Fruit fly (Drosophila melanogaster) whole organism, wandering third instar larva: ENCODE data around the gene zormin.

Source experiments
- Abd-B ChIP-seq: fragments of >200 bp; optimal IDR thresholded peaks from 2 replicates; lab custom pipeline; 2017; ENCODE audit warnings: missing biosample characterization, missing genetic modification characterization
- CG32264 ChIP-seq: fragments of 200-800 bp; sonication (Bioruptor generic); optimal IDR thresholded peaks from 2 replicates; lab custom pipeline; 2016; ENCODE audit warnings: missing biosample characterization, missing genetic modification characterization
- CG9705 ChIP-seq: fragments of 200-800 bp; sonication (Bioruptor generic); optimal IDR thresholded peaks from 2 replicates; lab custom pipeline; 2018; ENCODE audit warnings: missing biosample characterization, mild to moderate bottlenecking, missing genetic modification characterization
- CrebA ChIP-seq: fragments of 200-800 bp; sonication (Bioruptor generic); optimal IDR thresholded peaks from 2 replicates; lab custom pipeline; 2016; ENCODE audit warnings: missing biosample characterization, mild to moderate bottlenecking, missing genetic modification characterization, borderline replicate concordance
- Dfd ChIP-seq: fragments of >200 bp; optimal IDR thresholded peaks from 2 replicates; lab custom pipeline; 2017; ENCODE audit warnings: missing biosample characterization, missing genetic modification characterization
- Dif ChIP-seq: fragments of 200-275, 200-300 bp; sonication (Bioruptor generic); optimal IDR thresholded peaks from 2 replicates; lab custom pipeline; 2018; ENCODE audit warnings: missing biosample characterization, missing genetic modification characterization; ENCODE audit not compliant: partially characterized antibody
- GATAd ChIP-seq: sonication (Bioruptor generic); optimal IDR thresholded peaks from 2 replicates; lab custom pipeline; 2016; ENCODE audit warnings: missing biosample characterization, missing genetic modification characterization
- HLH106 ChIP-seq: fragments of 200-800 bp; optimal IDR thresholded peaks from 3 replicates; lab custom pipeline; 2019; ENCODE audit warnings: missing biosample characterization, mild to moderate bottlenecking, missing genetic modification characterization, moderate library complexity
- Hnf4 ChIP-seq: fragments of 200-800 bp; sonication (Bioruptor generic); optimal IDR thresholded peaks from 2 replicates; lab custom pipeline; 2016; ENCODE audit warnings: missing biosample characterization, mild to moderate bottlenecking, missing genetic modification characterization
- Hr78 ChIP-seq: fragments of >200 bp; optimal IDR thresholded peaks from 2 replicates; lab custom pipeline; 2017; ENCODE audit warnings: missing biosample characterization, missing genetic modification characterization
- Hr83 ChIP-seq: fragments of 200-300 bp; sonication (Bioruptor generic); optimal IDR thresholded peaks from 2 replicates; lab custom pipeline; 2016; ENCODE audit warnings: missing biosample characterization, mild to moderate bottlenecking, missing genetic modification characterization, moderate library complexity; ENCODE audit not compliant: poor library complexity, severe bottlenecking
- Jra ChIP-seq: sonication (Bioruptor generic); optimal IDR thresholded peaks from 2 replicates; lab custom pipeline; 2016; ENCODE audit warnings: missing biosample characterization, missing genetic modification characterization
- Mio ChIP-seq: sonication (Bioruptor generic); optimal IDR thresholded peaks from 2 replicates; lab custom pipeline; 2016; ENCODE audit warnings: missing biosample characterization, missing genetic modification characterization
- Myc ChIP-seq: fragments of >200 bp; optimal IDR thresholded peaks from 2 replicates; lab custom pipeline; 2017
- N ChIP-seq: fragments of >200 bp; optimal IDR thresholded peaks from 2 replicates; lab custom pipeline; 2018; ENCODE audit warnings: missing biosample characterization, missing external identifiers, missing genetic modification characterization
- OdsH ChIP-seq: fragments of 200-800 bp; sonication (Bioruptor generic); optimal IDR thresholded peaks from 2 replicates; lab custom pipeline; 2016; ENCODE audit warnings: missing biosample characterization, mild to moderate bottlenecking, missing genetic modification characterization
- Rel ChIP-seq, 2 experiments: fragments of 200-800 bp; sonication (Bioruptor generic) in 1 of 2; optimal IDR thresholded peaks; 2 replicates in 1 of 2; 3 replicates in 1 of 2; lab custom pipeline; 2016 to 2019; ENCODE audit warnings: mild to moderate bottlenecking in 2 of 2, missing biosample characterization in 2 of 2, missing genetic modification characterization in 2 of 2, moderate library complexity in 1 of 2
- Sp1 ChIP-seq: fragments of 200-800 bp; sonication (Bioruptor generic); optimal IDR thresholded peaks from 3 replicates; lab custom pipeline; 2019; ENCODE audit warnings: missing biosample characterization, mild to moderate bottlenecking, missing genetic modification characterization, moderate library complexity
- Vsx2 ChIP-seq: fragments of 200-300, 225-300 bp; sonication (Bioruptor generic); optimal IDR thresholded peaks from 2 replicates; lab custom pipeline; 2018; ENCODE audit warnings: missing biosample characterization, missing genetic modification characterization; ENCODE audit not compliant: partially characterized antibody
- br ChIP-seq: fragments of 200-800 bp; sonication (Bioruptor generic); optimal IDR thresholded peaks from 2 replicates; lab custom pipeline; 2016; ENCODE audit warnings: missing biosample characterization, missing genetic modification characterization
- brk ChIP-seq: fragments of 200-800 bp; sonication (Bioruptor generic); optimal IDR thresholded peaks from 2 replicates; lab custom pipeline; 2016; ENCODE audit warnings: missing biosample characterization, mild to moderate bottlenecking, missing genetic modification characterization
- dl ChIP-seq, 2 experiments: fragments of 175-275, 200-275 bp in 1 of 2; fragments of 200-275 bp in 1 of 2; sonication (Bioruptor generic); optimal IDR thresholded peaks; lab custom pipeline; 2018; ENCODE audit warnings: mild to moderate bottlenecking in 2 of 2, missing biosample characterization in 2 of 2, missing genetic modification characterization in 2 of 2, moderate library complexity in 2 of 2; ENCODE audit not compliant: partially characterized antibody in 2 of 2, insufficient read depth in 1 of 2
- dmrt93B ChIP-seq: fragments of 200-800 bp; sonication (Bioruptor generic); optimal IDR thresholded peaks from 2 replicates; lab custom pipeline; 2018; ENCODE audit warnings: missing biosample characterization, mild to moderate bottlenecking, missing genetic modification characterization
- dsf ChIP-seq: sonication (Bioruptor generic); optimal IDR thresholded peaks from 2 replicates; lab custom pipeline; 2016; ENCODE audit warnings: missing biosample characterization, missing genetic modification characterization, borderline replicate concordance
- ey ChIP-seq: fragments of 200-800 bp; sonication (Bioruptor generic); optimal IDR thresholded peaks from 2 replicates; lab custom pipeline; 2016; ENCODE audit warnings: missing biosample characterization, missing genetic modification characterization
- foxo ChIP-seq, 2 experiments: fragments of 200-800 bp; sonication (Bioruptor generic); optimal IDR thresholded peaks; 2 replicates in 1 of 2; 3 replicates in 1 of 2; lab custom pipeline; 2016 to 2017; ENCODE audit warnings: missing biosample characterization in 2 of 2, missing genetic modification characterization in 2 of 2
- fru ChIP-seq: fragments of 200-800 bp; sonication (Bioruptor generic); optimal IDR thresholded peaks from 3 replicates; lab custom pipeline; 2016; ENCODE audit warnings: missing biosample characterization, mild to moderate bottlenecking, missing genetic modification characterization
- h ChIP-seq: fragments of 200-800 bp; sonication (Bioruptor generic); optimal IDR thresholded peaks from 3 replicates; lab custom pipeline; 2016; ENCODE audit warnings: missing biosample characterization, mild to moderate bottlenecking, missing genetic modification characterization
- jim ChIP-seq: fragments of 175-275, 200-325 bp; sonication (Bioruptor generic); optimal IDR thresholded peaks from 2 replicates; lab custom pipeline; 2016; ENCODE audit warnings: missing biosample characterization, mild to moderate bottlenecking, missing genetic modification characterization
- lola ChIP-seq: fragments of >200 bp; optimal IDR thresholded peaks from 2 replicates; lab custom pipeline; 2017; ENCODE audit warnings: missing biosample characterization, missing genetic modification characterization
- pan ChIP-seq: fragments of >200 bp; optimal IDR thresholded peaks from 2 replicates; lab custom pipeline; 2017
- psq ChIP-seq: fragments of 200-800 bp; sonication (Bioruptor generic); optimal IDR thresholded peaks from 3 replicates; lab custom pipeline; 2017; ENCODE audit warnings: missing biosample characterization, mild to moderate bottlenecking, missing genetic modification characterization, moderate library complexity
- rgr ChIP-seq: fragments of 200-800 bp; sonication (Bioruptor generic); optimal IDR thresholded peaks from 3 replicates; lab custom pipeline; 2016; ENCODE audit warnings: missing biosample characterization, mild to moderate bottlenecking, missing genetic modification characterization
- sage ChIP-seq: fragments of 200-800 bp; sonication (Bioruptor generic); optimal IDR thresholded peaks from 2 replicates; lab custom pipeline; 2016; ENCODE audit warnings: missing biosample characterization, mild to moderate bottlenecking, missing genetic modification characterization
- sv ChIP-seq: fragments of 200-800 bp; sonication (Bioruptor generic); optimal IDR thresholded peaks from 3 replicates; lab custom pipeline; 2016; ENCODE audit warnings: missing biosample characterization, missing genetic modification characterization
- tai ChIP-seq: sonication (Bioruptor generic); optimal IDR thresholded peaks from 2 replicates; lab custom pipeline; 2016; ENCODE audit warnings: missing biosample characterization, missing genetic modification characterization
- usp ChIP-seq: fragments of >200 bp; optimal IDR thresholded peaks from 2 replicates; lab custom pipeline; 2017; ENCODE audit warnings: missing biosample characterization, missing genetic modification characterization
- woc ChIP-seq: sonication (Bioruptor generic); optimal IDR thresholded peaks from 2 replicates; lab custom pipeline; 2016; ENCODE audit warnings: missing biosample characterization, mild to moderate bottlenecking, missing genetic modification characterization

Gene zormin

dm6 chr3L:2151588-2152372 is at the start of gene zormin:
Gene zormin (minus strand): TSS chr3L:2151700.
- peak; percentile 55 for TF ChIP-seq Rel (GFP tag; optimal IDR thresholded peaks at IDR 0.05; lab: Kevin White, UChicago)
- TF ChIP-seq Rel (tag; optimal IDR thresholded peaks at IDR 0.05; lab: Kevin White, UChicago) = no peak
- no peak for TF ChIP-seq Mio (GFP tag; lab: Kevin White, UChicago)
- peak; percentile 10 for TF ChIP-seq CrebA (GFP tag; lab: Kevin White, UChicago)
- peak; percentile 55 for TF ChIP-seq rgr
- TF ChIP-seq woc = peak; percentile 86
- peak; percentile 63 for TF ChIP-seq HLH106 (tag; lab: Kevin White, UChicago)
- TF ChIP-seq OdsH (GFP tag; lab: Kevin White, UChicago) = peak; percentile 49
- no peak for TF ChIP-seq Hr78 (GFP tag; lab: Kevin White, UChicago)
- peak; percentile 4 for TF ChIP-seq Hr83 (GFP tag; lab: Kevin White, UChicago)
- TF ChIP-seq foxo (GFP tag; optimal IDR thresholded peaks at IDR 0.05; lab: Kevin White, UChicago) = peak in 1 of 2 experiments; percentile 69
- TF ChIP-seq dmrt93B (GFP tag; lab: Kevin White, UChicago) = peak; percentile 50
- TF ChIP-seq Dif (GFP tag; lab: Kevin White, UChicago) = peak; percentile 91
- TF ChIP-seq Myc = no peak
- TF ChIP-seq br (GFP tag; lab: Kevin White, UChicago) = peak; percentile 57
- peak; percentile 73 for TF ChIP-seq Vsx2 (GFP tag; lab: Kevin White, UChicago)
- TF ChIP-seq N = no peak
- peak; percentile 76 for TF ChIP-seq fru (GFP tag; lab: Kevin White, UChicago)
- no peak for TF ChIP-seq pan (lab: Kevin White, UChicago)
- no peak for TF ChIP-seq Hnf4
- peak; percentile 77 for TF ChIP-seq h (GFP tag; lab: Kevin White, UChicago)
- TF ChIP-seq sage (GFP tag; lab: Kevin White, UChicago) = peak; percentile 42
- TF ChIP-seq Jra (GFP tag; lab: Kevin White, UChicago) = no peak
- no peak for TF ChIP-seq lola (GFP tag; lab: Kevin White, UChicago)
- peak; percentile 38 for TF ChIP-seq tai (GFP tag; lab: Kevin White, UChicago)
- peak; percentile 81 to 87 for TF ChIP-seq dl (GFP tag; optimal IDR thresholded peaks at IDR 0.05; lab: Kevin White, UChicago; ENCODE audit: insufficient read depth in 1 of 2, partially characterized antibody in 2 of 2)
- no peak for TF ChIP-seq Abd-B (GFP tag; lab: Kevin White, UChicago)
- TF ChIP-seq jim = peak; percentile 9
- no peak for TF ChIP-seq CG32264 (GFP tag; lab: Kevin White, UChicago)
- TF ChIP-seq Dfd (GFP tag; lab: Kevin White, UChicago) = no peak
- TF ChIP-seq sv (GFP tag; lab: Kevin White, UChicago) = no peak
- no peak for TF ChIP-seq usp (GFP tag; lab: Kevin White, UChicago)
- TF ChIP-seq Sp1 (GFP tag; lab: Kevin White, UChicago) = no peak
- no peak for TF ChIP-seq CG9705 (GFP tag; lab: Kevin White, UChicago)
- no peak for TF ChIP-seq GATAd
- TF ChIP-seq ey (GFP tag; lab: Kevin White, UChicago) = peak; percentile 53
- TF ChIP-seq dsf (GFP tag; lab: Kevin White, UChicago) = no peak
- peak; percentile 53 for TF ChIP-seq brk (GFP tag; lab: Kevin White, UChicago)
- peak; percentile 55 for TF ChIP-seq psq (GFP tag; lab: Kevin White, UChicago)

dm6 chr3L:2196713-2197112 is 45.2 kb upstream of the zormin start, which contains the start of gene CG8960:
Gene CG8960 (plus strand): TSS chr3L:2197013.
- TF ChIP-seq tai (GFP tag; lab: Kevin White, UChicago) (no peak), Hnf4 (no peak), CG9705 (GFP tag; lab: Kevin White, UChicago) (no peak), h (GFP tag; lab: Kevin White, UChicago) (no peak), br (GFP tag; lab: Kevin White, UChicago) (no peak), Mio (GFP tag; lab: Kevin White, UChicago) (no peak), N (no peak), Vsx2 (GFP tag; lab: Kevin White, UChicago) (no peak), dmrt93B (GFP tag; lab: Kevin White, UChicago) (no peak)
- TF ChIP-seq, all 38 proteins: peak for 0
